Worm (Caenorhabditis elegans) whole organism, L1 larva: ENCODE measurements around the gene ostf-4.

Source experiments
- C16A3.4 ChIP-seq: fragments of 150-350 bp; optimal IDR thresholded peaks from 2 replicates; lab custom pipeline; 2014; ENCODE audit warnings: missing biosample characterization, missing genetic modification characterization
- Y116A8C.19 ChIP-seq: sonication (generic microtip); optimal IDR thresholded peaks from 2 replicates; lab custom pipeline; 2016; ENCODE audit warnings: missing compliant biosample characterization, missing genetic modification characterization, borderline replicate concordance
- ama-1 ChIP-seq: fragments of 150-350 bp; optimal IDR thresholded peaks from 2 replicates; lab custom pipeline; 2014
- blmp-1 ChIP-seq: fragments of 150-350 bp; optimal IDR thresholded peaks from 2 replicates; lab custom pipeline; 2014; ENCODE audit warnings: missing biosample characterization, missing genetic modification characterization
- ceh-63 ChIP-seq: fragments of 200-800 bp; sonication (Bioruptor generic); optimal IDR thresholded peaks from 2 replicates; lab custom pipeline; 2018; ENCODE audit warnings: mild to moderate bottlenecking, missing genetic modification characterization, missing compliant biosample characterization
- ceh-8 ChIP-seq: fragments of 200-800 bp; sonication (Bioruptor generic); optimal IDR thresholded peaks from 2 replicates; lab custom pipeline; 2018; ENCODE audit warnings: mild to moderate bottlenecking, missing genetic modification characterization, moderate library complexity, missing compliant biosample characterization
- dsc-1 ChIP-seq: sonication (generic microtip); optimal IDR thresholded peaks from 2 replicates; lab custom pipeline; 2016; ENCODE audit warnings: mild to moderate bottlenecking, missing genetic modification characterization, missing compliant biosample characterization
- efl-1 ChIP-seq, 4 experiments: fragments of 150-350 bp; optimal IDR thresholded peaks in 3 of 4; peaks in 1 of 4; 1 replicate in 1 of 4; 2 replicates in 3 of 4; lab custom pipeline; 2014; ENCODE audit warnings: missing biosample characterization in 2 of 4, missing genetic modification characterization in 2 of 4, missing genetic modification reagents in 2 of 4
- efl-3 ChIP-seq: fragments of 200-800 bp; sonication (Bioruptor generic); optimal IDR thresholded peaks from 2 replicates; lab custom pipeline; 2018; ENCODE audit warnings: mild to moderate bottlenecking, missing genetic modification characterization, missing compliant biosample characterization
- elt-2 ChIP-seq: sonication (generic microtip); optimal IDR thresholded peaks from 2 replicates; lab custom pipeline; 2016; ENCODE audit warnings: missing genetic modification characterization, mild to moderate bottlenecking, inconsistent platforms, missing compliant biosample characterization, missing genetic modification reagents
- elt-3 ChIP-seq, 6 experiments: fragments of 150-350 bp in 1 of 6; sonication (generic microtip); optimal IDR thresholded peaks; 2 replicates each; lab custom pipeline; 2017 to 2018; ENCODE audit warnings: missing biosample characterization in 6 of 6, missing genetic modification characterization in 6 of 6, inconsistent platforms in 1 of 6
- fkh-4 ChIP-seq: sonication (generic microtip); optimal IDR thresholded peaks from 2 replicates; lab custom pipeline; 2016; ENCODE audit warnings: missing compliant biosample characterization, missing genetic modification characterization, borderline replicate concordance
- fkh-8 ChIP-seq: sonication (generic microtip); optimal IDR thresholded peaks from 2 replicates; lab custom pipeline; 2016; ENCODE audit warnings: mild to moderate bottlenecking, missing genetic modification characterization, missing compliant biosample characterization
- grh-1 ChIP-seq: fragments of 200-800 bp; sonication (Bioruptor generic); IDR thresholded peaks from 2 replicates; pipeline ENCODE4 v1.3.6; 2022; ENCODE audit warnings: missing genetic modification reagents, missing genetic modification characterization, missing compliant biosample characterization
- hlh-17 ChIP-seq: fragments of 200-800 bp; sonication (Bioruptor generic); optimal IDR thresholded peaks from 2 replicates; lab custom pipeline; 2018; ENCODE audit warnings: missing genetic modification characterization, mild to moderate bottlenecking, missing compliant biosample characterization, moderate library complexity, borderline replicate concordance
- hlh-4 ChIP-seq: sonication (generic microtip); optimal IDR thresholded peaks from 2 replicates; lab custom pipeline; 2016; ENCODE audit warnings: mild to moderate bottlenecking, missing genetic modification characterization, missing compliant biosample characterization
- isw-1 ChIP-seq: fragments of 200-800 bp; sonication (Bioruptor generic); IDR thresholded peaks from 2 replicates; pipeline ENCODE4 v1.3.6; 2022; ENCODE audit warnings: missing genetic modification characterization, missing compliant biosample characterization
- jun-1 ChIP-seq: fragments of 150-350 bp; optimal IDR thresholded peaks from 2 replicates; lab custom pipeline; 2014; ENCODE audit warnings: missing biosample characterization, missing genetic modification reagents, missing genetic modification characterization
- lin-13 ChIP-seq: fragments of 150-350 bp; optimal IDR thresholded peaks from 2 replicates; lab custom pipeline; 2014; ENCODE audit warnings: missing biosample characterization, missing genetic modification reagents, missing genetic modification characterization
- lin-14 ChIP-seq: fragments of 200-800 bp; sonication (Bioruptor generic); optimal IDR thresholded peaks from 2 replicates; lab custom pipeline; 2018; ENCODE audit warnings: mild to moderate bottlenecking, missing genetic modification characterization, moderate library complexity, missing compliant biosample characterization
- lin-15B ChIP-seq: fragments of 150-350 bp; sonication (generic microtip); optimal IDR thresholded peaks from 3 replicates; lab custom pipeline; 2014; ENCODE audit warnings: missing biosample characterization, missing genetic modification characterization
- lir-3 ChIP-seq: sonication (generic microtip); optimal IDR thresholded peaks from 2 replicates; lab custom pipeline; 2016; ENCODE audit warnings: mild to moderate bottlenecking, missing genetic modification characterization, moderate library complexity, missing compliant biosample characterization; ENCODE audit not compliant: poor library complexity
- lsy-2 ChIP-seq, 2 experiments: fragments of 150-350 bp; optimal IDR thresholded peaks; 2 replicates each; lab custom pipeline; 2014; ENCODE audit warnings: missing biosample characterization in 2 of 2, missing genetic modification characterization in 2 of 2
- mef-2 ChIP-seq: fragments of 150-350 bp; optimal IDR thresholded peaks from 2 replicates; lab custom pipeline; 2014; ENCODE audit warnings: missing biosample characterization, missing genetic modification characterization
- nhr-12 ChIP-seq: sonication (generic microtip); optimal IDR thresholded peaks from 2 replicates; lab custom pipeline; 2017; ENCODE audit warnings: missing biosample characterization, missing genetic modification characterization
- nhr-20 ChIP-seq: sonication (generic microtip); optimal IDR thresholded peaks from 2 replicates; lab custom pipeline; 2016; ENCODE audit warnings: mild to moderate bottlenecking, missing genetic modification characterization, missing compliant biosample characterization
- nhr-47 ChIP-seq: sonication (generic microtip); optimal IDR thresholded peaks from 2 replicates; lab custom pipeline; 2016; ENCODE audit warnings: mild to moderate bottlenecking, missing genetic modification characterization, moderate library complexity, missing compliant biosample characterization
- nhr-77 ChIP-seq: fragments of 150-350 bp; optimal IDR thresholded peaks from 2 replicates; lab custom pipeline; 2014; ENCODE audit warnings: missing biosample characterization, missing genetic modification characterization
- nhr-84 ChIP-seq: sonication (generic microtip); optimal IDR thresholded peaks from 2 replicates; lab custom pipeline; 2017; ENCODE audit warnings: missing biosample characterization, missing genetic modification characterization
- nhr-85 ChIP-seq: sonication (generic microtip); peaks from one replicate; lab custom pipeline; 2016; ENCODE audit warnings: missing genetic modification characterization, inconsistent platforms, missing compliant biosample characterization
- nhr-90 ChIP-seq: sonication (generic microtip); optimal IDR thresholded peaks from 2 replicates; lab custom pipeline; 2016; ENCODE audit warnings: mild to moderate bottlenecking, missing genetic modification characterization, missing compliant biosample characterization; ENCODE audit not compliant: poor library complexity
- snpc-4 ChIP-seq: fragments of 150-350 bp; optimal IDR thresholded peaks from 2 replicates; lab custom pipeline; 2014; ENCODE audit warnings: missing biosample characterization, missing genetic modification characterization
- sox-4 ChIP-seq: sonication (generic microtip); optimal IDR thresholded peaks from 2 replicates; lab custom pipeline; 2016; ENCODE audit warnings: missing genetic modification characterization, missing compliant biosample characterization
- unc-62 ChIP-seq: fragments of 150-350 bp; optimal IDR thresholded peaks from 2 replicates; lab custom pipeline; 2014; ENCODE audit warnings: missing biosample characterization, missing genetic modification reagents, missing genetic modification characterization
- unc-86 ChIP-seq: sonication (generic microtip); optimal IDR thresholded peaks from 2 replicates; lab custom pipeline; 2016; ENCODE audit warnings: missing genetic modification characterization, missing compliant biosample characterization
- xbp-1 ChIP-seq: sonication (generic microtip); optimal IDR thresholded peaks from 2 replicates; lab custom pipeline; 2016; ENCODE audit warnings: missing genetic modification characterization, missing compliant biosample characterization
- ztf-11 ChIP-seq, 2 experiments: sonication (generic microtip); optimal IDR thresholded peaks; 2 replicates each; lab custom pipeline; 2016 to 2017; ENCODE audit warnings: missing genetic modification characterization in 2 of 2, missing biosample characterization in 1 of 2, missing compliant biosample characterization in 1 of 2
- ztf-4 ChIP-seq: fragments of 150-350 bp; optimal IDR thresholded peaks from 2 replicates; lab custom pipeline; 2014; ENCODE audit warnings: missing biosample characterization, missing genetic modification characterization

ostf-4 gene

DNA sequence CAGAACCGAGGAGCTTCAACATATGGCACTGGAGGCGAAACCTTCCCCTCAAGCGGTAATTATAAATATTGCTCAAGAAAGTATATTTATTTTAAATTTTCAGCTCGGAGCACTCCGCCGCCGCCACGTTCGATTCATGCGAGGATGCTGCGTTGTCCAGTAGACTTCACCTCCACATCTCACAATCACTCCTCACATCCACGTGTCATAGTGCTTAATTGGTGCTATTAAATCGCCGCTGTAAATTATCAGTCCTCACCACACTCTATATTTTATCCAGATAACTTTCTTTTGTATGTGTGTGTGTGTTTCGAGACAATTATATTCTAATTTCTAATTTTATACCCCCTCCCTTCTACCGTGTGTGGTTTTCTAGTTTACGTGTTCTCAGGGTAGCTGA is 36.2 kb upstream of the ostf-4 start:
- TF ChIP-seq lin-14 (GFP tag; lab: Kevin White, UChicago), result no peak
- TF ChIP-seq nhr-12 (tag; lab: Kevin White, UChicago), result no peak
- TF ChIP-seq nhr-20, result no peak
- TF ChIP-seq elt-3 (tag; optimal IDR thresholded peaks at IDR 0.05; lab: Kevin White, UChicago), result no peak
- TF ChIP-seq nhr-84 (tag; lab: Kevin White, UChicago), result no peak
- TF ChIP-seq lsy-2 (tag; optimal IDR thresholded peaks at IDR 0.05; lab: Kevin White, UChicago), result no peak
- no peak for TF ChIP-seq hlh-17

DNA sequence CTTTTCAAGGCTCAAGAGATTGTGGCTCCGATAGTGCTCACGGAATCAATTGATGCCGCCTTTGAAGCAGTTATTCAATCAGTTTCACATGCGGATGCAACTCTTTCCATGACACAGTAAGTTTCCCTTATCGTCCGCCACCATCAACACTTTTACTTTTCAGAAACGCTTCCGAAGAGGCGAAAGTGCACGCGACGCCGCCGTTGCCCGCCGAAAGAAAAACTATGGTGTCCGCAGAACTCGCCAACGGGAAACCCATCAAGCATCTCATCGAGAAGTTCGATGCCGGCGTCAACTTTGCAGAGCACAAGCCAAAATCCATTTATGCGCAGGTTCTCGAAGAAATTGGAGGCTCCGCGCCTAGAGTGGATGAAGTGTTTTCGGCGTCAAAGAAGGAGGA is 35.1 kb upstream of the ostf-4 start:
- no peak for TF ChIP-seq snpc-4 (tag; lab: Kevin White, UChicago)
- TF ChIP-seq jun-1 (tag; lab: Kevin White, UChicago), result no peak
- TF ChIP-seq efl-1 (optimal IDR thresholded peaks at IDR 0.05; lab: Kevin White, UChicago), result no peak
- peak in 1 of 2 experiments; percentile 22 for TF ChIP-seq efl-1 (GFP tag; optimal IDR thresholded peaks at IDR 0.05 in 1 of 2; lab: Kevin White, UChicago)
- TF ChIP-seq Y116A8C.19 (tag; lab: Kevin White, UChicago), result no peak
- TF ChIP-seq ceh-63 (GFP tag; lab: Kevin White, UChicago), result no peak
- peak; percentile 79 for TF ChIP-seq blmp-1
- TF ChIP-seq, all 84 proteins: peak for 2

DNA sequence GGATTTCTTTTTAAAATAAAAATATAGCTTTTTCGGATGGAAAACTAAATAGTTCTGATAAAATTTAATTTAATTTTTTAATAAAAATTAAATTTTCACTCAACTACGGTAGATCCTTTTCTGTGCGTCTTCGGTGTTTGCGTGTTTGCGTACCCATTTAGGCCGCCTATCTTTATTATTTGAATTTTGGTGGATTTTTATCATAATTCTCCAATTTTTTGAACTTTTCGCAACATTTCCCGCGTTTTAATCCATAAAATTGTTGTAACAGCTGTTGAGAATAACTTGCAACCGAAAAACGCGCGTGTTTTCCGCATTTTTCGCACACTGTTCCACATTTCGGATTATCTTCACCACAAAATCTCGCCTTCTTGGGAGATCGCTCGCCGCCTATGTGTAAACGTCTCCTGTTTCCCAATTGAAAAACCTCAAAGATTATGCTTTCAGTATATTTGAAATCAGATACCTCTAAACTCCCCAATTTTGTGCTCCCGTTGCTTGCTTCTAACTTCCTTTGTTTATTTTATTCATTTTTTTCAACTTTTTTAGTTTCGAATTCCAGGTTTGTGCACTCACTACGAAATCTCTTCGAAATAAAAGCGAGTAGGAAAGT is 33.3 kb upstream of the ostf-4 start, which contains the start of gene T07C4.3:
TSS of gene T07C4.3 (plus strand) at position 563 of the 613 bp plus-strand sequence.
- no peak for TF ChIP-seq grh-1 (GFP tag; lab: Robert Waterston, UW)
- TF ChIP-seq, all 84 proteins: peak for 0

DNA sequence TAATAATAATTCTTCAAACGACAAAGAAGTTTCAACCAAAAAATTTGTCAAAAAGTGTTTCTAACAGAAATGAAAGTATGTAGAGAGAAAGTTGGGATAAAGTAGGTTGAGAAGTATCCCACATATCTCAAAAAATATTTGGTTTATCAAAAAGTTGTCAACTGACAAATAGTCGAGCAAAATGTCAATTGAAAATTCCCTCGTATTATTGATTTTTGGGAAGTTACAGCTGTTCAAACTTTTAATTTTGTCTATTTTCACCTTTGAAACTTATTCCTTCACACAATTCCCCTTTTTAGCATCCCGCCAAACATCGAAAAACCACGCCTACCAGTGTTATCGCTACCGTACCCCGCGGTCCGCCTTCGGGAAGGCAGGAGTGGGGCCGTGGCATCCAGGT is 28.7 kb upstream of the ostf-4 start, which contains the start of gene tbx-8:
TSS of gene tbx-8 (plus strand) at position 301 of the 400 bp plus-strand sequence.
- TF ChIP-seq xbp-1 (tag; lab: Kevin White, UChicago) (no peak), nhr-85 (tag; lab: Kevin White, UChicago) (no peak), unc-62 (GFP tag; lab: Kevin White, UChicago) (no peak), fkh-4 (tag; lab: Kevin White, UChicago) (no peak), ceh-8 (no peak), ztf-4 (no peak), lir-3 (tag; lab: Kevin White, UChicago) (no peak), mef-2 (tag; lab: Kevin White, UChicago) (no peak), ama-1 (lab: Kevin White, UChicago) (no peak), isw-1 (GFP tag; lab: Robert Waterston, UW) (no peak), efl-3 (GFP tag; lab: Kevin White, UChicago) (no peak), sox-4 (no peak), ceh-63 (GFP tag; lab: Kevin White, UChicago) (no peak), elt-2 (tag; lab: Kevin White, UChicago) (no peak), C16A3.4 (tag; lab: Kevin White, UChicago) (no peak), hlh-4 (no peak), nhr-20 (no peak), nhr-47 (no peak), fkh-8 (tag; lab: Kevin White, UChicago) (no peak), nhr-77 (tag; lab: Kevin White, UChicago) (no peak)

DNA sequence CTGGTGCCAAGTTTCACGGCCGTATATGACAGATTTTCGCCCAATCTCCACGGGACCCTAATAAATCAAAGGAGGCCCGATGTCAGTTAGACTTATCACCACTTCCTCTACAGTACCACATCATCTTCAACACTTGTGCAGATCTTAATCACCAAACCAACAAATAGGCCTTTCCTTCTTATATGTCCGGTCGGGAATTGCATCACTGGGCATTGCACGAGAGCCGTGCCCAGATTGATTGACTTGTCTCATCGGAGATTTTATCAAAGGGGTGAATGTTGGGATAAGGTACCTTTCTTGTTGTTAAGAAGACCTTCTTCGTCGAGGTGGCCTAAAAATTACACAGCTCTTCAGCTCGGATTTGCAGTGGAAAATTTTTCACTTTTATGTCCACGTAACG is 26.4 kb upstream of the ostf-4 start:
- TF ChIP-seq ceh-63 (GFP tag; lab: Kevin White, UChicago) (no peak), efl-1 (optimal IDR thresholded peaks at IDR 0.05; lab: Kevin White, UChicago) (no peak), efl-1 (GFP tag; optimal IDR thresholded peaks at IDR 0.05 in 1 of 2; lab: Kevin White, UChicago) (peak in 1 of 2 experiments; percentile 20), lin-13 (GFP tag; lab: Kevin White, UChicago) (no peak), ztf-11 (tag; optimal IDR thresholded peaks at IDR 0.05; lab: Kevin White, UChicago) (no peak), lin-15B (tag; lab: Kevin White, UChicago) (no peak), dsc-1 (tag; lab: Kevin White, UChicago) (no peak), hlh-17 (no peak), unc-86 (tag; lab: Kevin White, UChicago) (no peak), C16A3.4 (tag; lab: Kevin White, UChicago) (no peak), nhr-90 (tag; lab: Kevin White, UChicago) (no peak), nhr-85 (tag; lab: Kevin White, UChicago) (peak; percentile 36)
